Fruit fly (Drosophila melanogaster) whole organism, embryonic: ENCODE results near the gene Atg18b.

Experiments used
- CG11695 ChIP-seq: fragments of 200-800 bp; sonication (Bioruptor generic); IDR thresholded peaks from 3 replicates; pipeline ENCODE4 v1.3.6; 2022; ENCODE audit warnings: missing biosample characterization, missing genetic modification characterization
- CG12659 ChIP-seq: fragments of 200-800 bp; sonication (Bioruptor generic); optimal IDR thresholded peaks from 3 replicates; lab custom pipeline; 2017; ENCODE audit warnings: mild to moderate bottlenecking, missing biosample characterization, missing genetic modification reagents, missing genetic modification characterization
- CG15011 ChIP-seq: fragments of 200-800 bp; sonication (Bioruptor generic); optimal IDR thresholded peaks from 3 replicates; lab custom pipeline; 2018; ENCODE audit warnings: missing biosample characterization, mild to moderate bottlenecking, missing genetic modification characterization
- CG1603 ChIP-seq: fragments of 200-800 bp; sonication (Bioruptor generic); optimal IDR thresholded peaks from 2 replicates; lab custom pipeline; 2019; ENCODE audit warnings: missing biosample characterization, mild to moderate bottlenecking, missing genetic modification characterization, moderate library complexity
- CG16813 ChIP-seq: fragments of 200-800 bp; sonication (Bioruptor generic); IDR thresholded peaks from 3 replicates; pipeline ENCODE4 v1.3.6; 2022; ENCODE audit warnings: missing biosample characterization, missing genetic modification characterization; ENCODE audit not compliant: partially characterized antibody
- CG17186 ChIP-seq: fragments of 200-800 bp; sonication (Bioruptor generic); optimal IDR thresholded peaks from 3 replicates; lab custom pipeline; 2017; ENCODE audit warnings: missing biosample characterization, missing genetic modification reagents, missing genetic modification characterization
- CG17359 ChIP-seq: fragments of 200-800 bp; sonication (Bioruptor generic); optimal IDR thresholded peaks from 3 replicates; lab custom pipeline; 2018; ENCODE audit warnings: missing biosample characterization, mild to moderate bottlenecking, missing genetic modification characterization, moderate library complexity
- CG17568 ChIP-seq: fragments of 200-800 bp; sonication (Bioruptor generic); optimal IDR thresholded peaks from 2 replicates; lab custom pipeline; 2018; ENCODE audit warnings: missing biosample characterization, mild to moderate bottlenecking, missing genetic modification characterization, moderate library complexity
- CG17802 ChIP-seq: fragments of 200-800 bp; sonication (Bioruptor generic); optimal IDR thresholded peaks from 2 replicates; lab custom pipeline; 2018; ENCODE audit warnings: missing biosample characterization, mild to moderate bottlenecking, missing genetic modification characterization, moderate library complexity
- CG18262 ChIP-seq: fragments of 200-800 bp; optimal IDR thresholded peaks from 3 replicates; lab custom pipeline; 2019; ENCODE audit warnings: missing biosample characterization, mild to moderate bottlenecking, missing genetic modification characterization, moderate library complexity
- CG2678 ChIP-seq: fragments of 200-800 bp; sonication (Bioruptor generic); optimal IDR thresholded peaks from 3 replicates; lab custom pipeline; 2019; ENCODE audit warnings: missing biosample characterization, mild to moderate bottlenecking, missing genetic modification characterization, moderate library complexity
- CG2889 ChIP-seq: fragments of 200-800 bp; sonication (Bioruptor generic); IDR thresholded peaks from 3 replicates; pipeline ENCODE4 v1.3.6; 2022; ENCODE audit warnings: missing biosample characterization, missing genetic modification characterization
- CG4404 ChIP-seq: fragments of 200-800 bp; sonication (Bioruptor generic); IDR thresholded peaks from 2 replicates; pipeline ENCODE4 v1.3.6; 2022; ENCODE audit warnings: missing biosample characterization, missing genetic modification characterization
- CG6654 ChIP-seq: fragments of 200-800 bp; sonication (Bioruptor generic); optimal IDR thresholded peaks from 2 replicates; lab custom pipeline; 2017; ENCODE audit warnings: missing biosample characterization, mild to moderate bottlenecking, missing genetic modification characterization
- CG8290 ChIP-seq, 3 experiments: fragments of 200-800 bp; sonication (Bioruptor generic); optimal IDR thresholded peaks; 2 replicates each; lab custom pipeline; 2016 to 2019; ENCODE audit warnings: missing biosample characterization in 3 of 3, missing genetic modification characterization in 3 of 3, mild to moderate bottlenecking in 2 of 3, moderate library complexity in 1 of 3
- CG9437 ChIP-seq: fragments of 200-800 bp; sonication (Bioruptor generic); optimal IDR thresholded peaks from 2 replicates; lab custom pipeline; 2018; ENCODE audit warnings: missing biosample characterization, mild to moderate bottlenecking, missing genetic modification characterization
- CG9876 ChIP-seq: fragments of 200-800 bp; sonication (Bioruptor generic); optimal IDR thresholded peaks from 2 replicates; lab custom pipeline; 2016; ENCODE audit warnings: missing biosample characterization, missing genetic modification characterization
- Dip2 ChIP-seq: fragments of 200-800 bp; sonication (Bioruptor generic); IDR thresholded peaks from 2 replicates; pipeline ENCODE4 v1.3.6; 2022; ENCODE audit warnings: missing biosample characterization, missing genetic modification characterization
- ERR ChIP-seq: fragments of 200-800 bp; sonication (Bioruptor generic); optimal IDR thresholded peaks from 2 replicates; lab custom pipeline; 2016; ENCODE audit warnings: missing biosample characterization, missing genetic modification characterization
- Ets65A ChIP-seq: fragments of 200-800 bp; sonication (Bioruptor generic); peaks from one replicate; lab custom pipeline; 2016; ENCODE audit warnings: missing biosample characterization, missing genetic modification characterization
- Hr78 ChIP-seq, 2 experiments: fragments of 200-800 bp in 1 of 2; fragments of >200 bp in 1 of 2; sonication (Bioruptor generic) in 1 of 2; optimal IDR thresholded peaks; 2 replicates each; lab custom pipeline; 2017 to 2019; ENCODE audit warnings: missing biosample characterization in 2 of 2, missing genetic modification characterization in 2 of 2, mild to moderate bottlenecking in 1 of 2, moderate library complexity in 1 of 2
- Med ChIP-seq: fragments of 200-800 bp; sonication (Bioruptor generic); peaks from one replicate; lab custom pipeline; 2016; ENCODE audit warnings: missing biosample characterization, missing genetic modification characterization, mild to moderate bottlenecking, inconsistent platforms, moderate library complexity
- Myb ChIP-seq: fragments of 200-800 bp; sonication (Bioruptor generic); optimal IDR thresholded peaks from 2 replicates; lab custom pipeline; 2016; ENCODE audit warnings: missing biosample characterization, missing genetic modification characterization
- Nf-YA ChIP-seq: fragments of 200-800 bp; sonication (Bioruptor generic); IDR thresholded peaks from 2 replicates; pipeline ENCODE4 v1.3.6; 2022; ENCODE audit warnings: missing biosample characterization, missing genetic modification characterization
- Pdp1 ChIP-seq, 2 experiments: fragments of 200-800 bp; sonication (Bioruptor generic); optimal IDR thresholded peaks; 3 replicates each; lab custom pipeline; 2016; ENCODE audit warnings: missing biosample characterization in 2 of 2, missing genetic modification characterization in 2 of 2, mild to moderate bottlenecking in 1 of 2, moderate library complexity in 1 of 2
- Side ChIP-seq: fragments of 200-800 bp; sonication (Bioruptor generic); optimal IDR thresholded peaks from 2 replicates; lab custom pipeline; 2016; ENCODE audit warnings: missing biosample characterization, missing genetic modification characterization
- Sin3A ChIP-seq: fragments of >200 bp; optimal IDR thresholded peaks from 2 replicates; lab custom pipeline; 2018
- Six4 ChIP-seq: fragments of 200-800 bp; sonication (Bioruptor generic); optimal IDR thresholded peaks from 2 replicates; lab custom pipeline; 2016; ENCODE audit warnings: missing biosample characterization, missing genetic modification characterization
- Sox100B ChIP-seq: fragments of 200-800 bp; sonication (Bioruptor generic); optimal IDR thresholded peaks from 3 replicates; lab custom pipeline; 2018; ENCODE audit warnings: missing biosample characterization, mild to moderate bottlenecking, missing genetic modification characterization
- Sry-β ChIP-seq: fragments of 200-800 bp; sonication (Bioruptor generic); optimal IDR thresholded peaks from 2 replicates; lab custom pipeline; 2018; ENCODE audit warnings: missing biosample characterization, mild to moderate bottlenecking, missing genetic modification characterization, moderate library complexity
- Usf ChIP-seq: fragments of 200-800 bp; sonication (Bioruptor generic); optimal IDR thresholded peaks from 2 replicates; lab custom pipeline; 2017; ENCODE audit warnings: missing genotype, missing biosample characterization, missing genetic modification characterization
- Xrp1 ChIP-seq: fragments of 200-800 bp; sonication (Bioruptor generic); IDR thresholded peaks from 2 replicates; pipeline ENCODE4 v1.3.6; 2022; ENCODE audit warnings: missing biosample characterization, missing genetic modification characterization
- ase ChIP-seq: fragments of 200-800 bp; sonication (Bioruptor generic); IDR thresholded peaks from 3 replicates; pipeline ENCODE4 v1.3.6; 2022; ENCODE audit warnings: missing biosample characterization, missing genetic modification characterization
- ash1 ChIP-seq: fragments of 200-800 bp; sonication (Bioruptor generic); optimal IDR thresholded peaks from 2 replicates; lab custom pipeline; 2018; ENCODE audit warnings: missing biosample characterization, mild to moderate bottlenecking, missing genetic modification characterization
- bsh ChIP-seq, 2 experiments: fragments of 200-800 bp; sonication (Bioruptor generic); optimal IDR thresholded peaks; 2 replicates each; lab custom pipeline; 2017 to 2018; ENCODE audit warnings: mild to moderate bottlenecking in 2 of 2, missing biosample characterization in 2 of 2, missing genetic modification characterization in 2 of 2, moderate library complexity in 1 of 2
- cad ChIP-seq: fragments of >200 bp; optimal IDR thresholded peaks from 2 replicates; lab custom pipeline; 2017; ENCODE audit warnings: missing biosample characterization, missing genetic modification characterization
- crp ChIP-seq, 2 experiments: fragments of 200-800 bp; sonication (Bioruptor generic); optimal IDR thresholded peaks; 2 replicates in 1 of 2; 3 replicates in 1 of 2; lab custom pipeline; 2017; ENCODE audit warnings: missing biosample characterization in 2 of 2, missing genetic modification characterization in 2 of 2, mild to moderate bottlenecking in 1 of 2, moderate library complexity in 1 of 2
- dpn ChIP-seq, 2 experiments: fragments of 200-800 bp; sonication (Bioruptor generic); optimal IDR thresholded peaks; 3 replicates each; lab custom pipeline; 2016; ENCODE audit warnings: missing biosample characterization in 2 of 2, missing genetic modification characterization in 2 of 2
- fru ChIP-seq: fragments of >200 bp; optimal IDR thresholded peaks from 2 replicates; lab custom pipeline; 2017
- gem ChIP-seq: fragments of 200-800 bp; sonication (Bioruptor generic); optimal IDR thresholded peaks from 2 replicates; lab custom pipeline; 2019; ENCODE audit warnings: missing biosample characterization, mild to moderate bottlenecking, missing genetic modification characterization, moderate library complexity
- gfzf ChIP-seq: fragments of 200-800 bp; sonication (Bioruptor generic); optimal IDR thresholded peaks from 2 replicates; lab custom pipeline; 2016; ENCODE audit warnings: missing biosample characterization, mild to moderate bottlenecking, missing genetic modification characterization, moderate library complexity
- ham ChIP-seq: fragments of 200-800 bp; sonication (Bioruptor generic); IDR thresholded peaks from 2 replicates; pipeline ENCODE4 v1.3.6; 2022; ENCODE audit warnings: missing biosample characterization, missing genetic modification characterization
- hkb ChIP-seq, 2 experiments: fragments of 200-800 bp in 1 of 2; fragments of >200 bp in 1 of 2; sonication (Bioruptor generic) in 1 of 2; IDR thresholded peaks in 1 of 2; optimal IDR thresholded peaks in 1 of 2; 2 replicates each; pipeline versions ENCODE4 v1.3.6 to Lab custom; 2017 to 2022; ENCODE audit warnings: missing biosample characterization in 1 of 2, missing genetic modification characterization in 1 of 2
- lilli ChIP-seq: fragments of 200-800 bp; sonication (Bioruptor generic); optimal IDR thresholded peaks from 3 replicates; lab custom pipeline; 2016; ENCODE audit warnings: missing biosample characterization, missing genetic modification characterization
- maf-S ChIP-seq: fragments of 200-800 bp; sonication (Bioruptor generic); optimal IDR thresholded peaks from 2 replicates; lab custom pipeline; 2016; ENCODE audit warnings: missing biosample characterization, missing genetic modification characterization
- prd ChIP-seq, 3 experiments: fragments of >200 bp in 2 of 3; fragments of 200-800 bp in 1 of 3; sonication (Bioruptor generic) in 1 of 3; optimal IDR thresholded peaks in 2 of 3; IDR thresholded peaks in 1 of 3; 2 replicates in 2 of 3; 3 replicates in 1 of 3; pipeline versions ENCODE4 v1.3.6 to Lab custom; 2017 to 2022; ENCODE audit warnings: missing biosample characterization in 1 of 3, missing genetic modification characterization in 1 of 3
- sug ChIP-seq: fragments of 200-800 bp; optimal IDR thresholded peaks from 2 replicates; lab custom pipeline; 2019; ENCODE audit warnings: missing biosample characterization, mild to moderate bottlenecking, missing genetic modification characterization, moderate library complexity
- wdn ChIP-seq: fragments of 200-800 bp; sonication (Bioruptor generic); IDR thresholded peaks from 2 replicates; pipeline ENCODE4 v1.3.6; 2022; ENCODE audit warnings: missing biosample characterization, missing genetic modification characterization
- zen ChIP-seq: fragments of 200-800 bp; sonication (Bioruptor generic); optimal IDR thresholded peaks from 3 replicates; lab custom pipeline; 2018; ENCODE audit warnings: missing biosample characterization, mild to moderate bottlenecking, missing genetic modification characterization, moderate library complexity

The Atg18b gene

dm6 chr2L:21260869-21261268, 40.5 kb upstream of the Atg18b start (continued):
- no peak for TF ChIP-seq CG9437 (GFP tag; lab: Kevin White, UChicago)
- peak; percentile 35 for TF ChIP-seq gem
- no peak for TF ChIP-seq CG11695 (GFP tag; lab: Robert Waterston, UW)
- no peak for TF ChIP-seq Usf
- TF ChIP-seq hkb (optimal IDR thresholded peaks at IDR 0.05; lab: Kevin White, UChicago) = no peak
- 0 out of 2 replicates have a peak, but pooled peaks have one; percentile 16 for TF ChIP-seq hkb (GFP tag; IDR thresholded peaks at IDR 0.05; lab: Robert Waterston, UW)
- peak; percentile 41 for TF ChIP-seq CG17186 (GFP tag; lab: Kevin White, UChicago)
- peak in 1 of 2 experiments; percentile 62 for TF ChIP-seq crp (GFP tag; optimal IDR thresholded peaks at IDR 0.05; lab: Kevin White, UChicago)
- TF ChIP-seq Xrp1 (GFP tag; lab: Robert Waterston, UW) = no peak
- no peak for TF ChIP-seq cad (GFP tag; lab: Kevin White, UChicago)
- no peak for TF ChIP-seq ase (GFP tag; lab: Robert Waterston, UW)
- peak; percentile 57 for TF ChIP-seq zen (tag; lab: Kevin White, UChicago)
- TF ChIP-seq CG4404 = no peak
- no peak for TF ChIP-seq CG6654 (GFP tag; lab: Kevin White, UChicago)
- TF ChIP-seq CG16813 = 0 out of 3 replicates have a peak, but pooled peaks have one; percentile 34
- peak; percentile 9 for TF ChIP-seq ash1
- peak in 1 of 2 experiments; percentile 18 for TF ChIP-seq dpn (GFP tag; optimal IDR thresholded peaks at IDR 0.05; lab: Kevin White, UChicago)
- no peak for TF ChIP-seq Hr78 (GFP tag; optimal IDR thresholded peaks at IDR 0.05; lab: Kevin White, UChicago)
- peak; percentile 56 for TF ChIP-seq CG1603 (tag; lab: Kevin White, UChicago)
- peak; percentile 9 for TF ChIP-seq CG9876 (GFP tag; lab: Kevin White, UChicago)
- TF ChIP-seq Ets65A (GFP tag; lab: Kevin White, UChicago) = peak; percentile 77
- TF ChIP-seq Side (GFP tag; lab: Kevin White, UChicago) = peak; percentile 9
- peak; percentile 14 for TF ChIP-seq sug (tag; lab: Kevin White, UChicago)
- TF ChIP-seq CG2889 (GFP tag; lab: Robert Waterston, UW) = no peak
- no peak for TF ChIP-seq Dip2 (GFP tag; lab: Robert Waterston, UW)
- TF ChIP-seq ham = no peak
- peak; percentile 12 for TF ChIP-seq maf-S (GFP tag; lab: Kevin White, UChicago)
- no peak for TF ChIP-seq prd (optimal IDR thresholded peaks at IDR 0.05; lab: Kevin White, UChicago)
- TF ChIP-seq prd (GFP tag; IDR thresholded peaks at IDR 0.05; lab: Robert Waterston, UW) = no peak
- TF ChIP-seq Sry-β = peak; percentile 46
- TF ChIP-seq Myb (GFP tag; lab: Kevin White, UChicago) = peak; percentile 13
- TF ChIP-seq Med (GFP tag; lab: Kevin White, UChicago) = peak; percentile 87
- TF ChIP-seq CG2678 (tag; lab: Kevin White, UChicago) = no peak
- TF ChIP-seq wdn (GFP tag; lab: Robert Waterston, UW) = no peak
- peak; percentile 29 for TF ChIP-seq CG18262 (tag; lab: Kevin White, UChicago)
- TF ChIP-seq Sox100B (GFP tag; lab: Kevin White, UChicago) = peak; percentile 7
- no peak for TF ChIP-seq Six4 (GFP tag; lab: Kevin White, UChicago)
- TF ChIP-seq CG17802 (tag; lab: Kevin White, UChicago) = peak; percentile 67
- peak; percentile 15 for TF ChIP-seq CG17568 (GFP tag; lab: Kevin White, UChicago)
- TF ChIP-seq Nf-YA (GFP tag; lab: Robert Waterston, UW) = no peak
- TF ChIP-seq bsh (GFP tag; optimal IDR thresholded peaks at IDR 0.05; lab: Kevin White, UChicago) = no peak
- peak; percentile 82 for TF ChIP-seq gfzf (GFP tag; lab: Kevin White, UChicago)
- peak; percentile 30 for TF ChIP-seq CG12659 (GFP tag; lab: Kevin White, UChicago)
- no peak for TF ChIP-seq fru (lab: Kevin White, UChicago)
- TF ChIP-seq CG8290 (GFP tag; optimal IDR thresholded peaks at IDR 0.05; lab: Kevin White, UChicago) = peak; percentile 4
- no peak for TF ChIP-seq CG8290 (tag; optimal IDR thresholded peaks at IDR 0.05; lab: Kevin White, UChicago)
- no peak for TF ChIP-seq CG15011 (GFP tag; lab: Kevin White, UChicago)
- TF ChIP-seq Sin3A (lab: Kevin White, UChicago) = peak; percentile 37
- peak; percentile 14 to 26 for TF ChIP-seq Pdp1 (GFP tag; optimal IDR thresholded peaks at IDR 0.05; lab: Kevin White, UChicago)
- TF ChIP-seq CG17359 (tag; lab: Kevin White, UChicago) = peak; percentile 8
- peak; percentile 7 for TF ChIP-seq ERR (GFP tag; lab: Kevin White, UChicago)
- peak; percentile 40 for TF ChIP-seq lilli (GFP tag; lab: Kevin White, UChicago)
